Fruit fly (Drosophila melanogaster) whole organism, embryonic: Measurements from ENCODE around the gene CG33721.

Experiments used
- Antp ChIP-seq: fragments of 200-800 bp; sonication (Bioruptor generic); optimal IDR thresholded peaks from 3 replicates; lab custom pipeline; 2016; ENCODE audit warnings: missing biosample characterization, missing genetic modification characterization
- BtbVII ChIP-seq: fragments of 200-800 bp; sonication (Bioruptor generic); optimal IDR thresholded peaks from 3 replicates; lab custom pipeline; 2017; ENCODE audit warnings: missing biosample characterization, mild to moderate bottlenecking, missing genetic modification characterization
- CG10321 ChIP-seq: fragments of 200-800 bp; sonication (Bioruptor generic); IDR thresholded peaks from 2 replicates; pipeline ENCODE4 v1.3.6; 2022; ENCODE audit warnings: missing biosample characterization, missing genetic modification characterization
- CG10565 ChIP-seq: fragments of 200-800 bp; sonication (Bioruptor generic); optimal IDR thresholded peaks from 3 replicates; lab custom pipeline; 2016; ENCODE audit warnings: missing biosample characterization, mild to moderate bottlenecking, missing genetic modification characterization
- CG10959 ChIP-seq: fragments of 200-800 bp; sonication (Bioruptor generic); IDR thresholded peaks from 2 replicates; pipeline ENCODE4 v1.3.6; 2022; ENCODE audit warnings: missing biosample characterization, missing genetic modification characterization
- CG10979 ChIP-seq: fragments of 200-800 bp; sonication (Bioruptor generic); optimal IDR thresholded peaks from 2 replicates; lab custom pipeline; 2018; ENCODE audit warnings: missing biosample characterization, mild to moderate bottlenecking, missing genetic modification characterization, moderate library complexity
- CG11696 ChIP-seq: fragments of 200-800 bp; sonication (Bioruptor generic); IDR thresholded peaks from 2 replicates; pipeline ENCODE4 v1.3.6; 2022; ENCODE audit warnings: missing biosample characterization, missing genetic modification characterization
- CG12219 ChIP-seq: fragments of 200-800 bp; sonication (Bioruptor generic); optimal IDR thresholded peaks from 3 replicates; lab custom pipeline; 2018; ENCODE audit warnings: missing biosample characterization, mild to moderate bottlenecking, missing genetic modification characterization
- CG13287 ChIP-seq: fragments of 200-800 bp; sonication (Bioruptor generic); IDR thresholded peaks from 2 replicates; pipeline ENCODE4 v1.3.6; 2022; ENCODE audit warnings: missing biosample characterization, missing genetic modification characterization; ENCODE audit not compliant: partially characterized antibody
- CG14860 ChIP-seq: fragments of 200-800 bp; sonication (Bioruptor generic); IDR thresholded peaks from 3 replicates; pipeline ENCODE4 v1.3.6; 2022; ENCODE audit warnings: missing biosample characterization, missing genetic modification characterization; ENCODE audit not compliant: partially characterized antibody
- CG15479 ChIP-seq: fragments of 200-800 bp; sonication (Bioruptor generic); optimal IDR thresholded peaks from 3 replicates; lab custom pipeline; 2019; ENCODE audit warnings: missing biosample characterization, mild to moderate bottlenecking, missing genetic modification characterization, moderate library complexity
- CG16779 ChIP-seq: fragments of 200-800 bp; sonication (Bioruptor generic); IDR thresholded peaks from 2 replicates; pipeline ENCODE4 v1.3.6; 2022; ENCODE audit warnings: missing biosample characterization, missing genetic modification characterization
- CG17385 ChIP-seq: fragments of 200-800 bp; sonication (Bioruptor generic); optimal IDR thresholded peaks from 3 replicates; lab custom pipeline; 2018; ENCODE audit warnings: missing biosample characterization, mild to moderate bottlenecking, missing genetic modification characterization
- CG17912 ChIP-seq: fragments of 200-800 bp; sonication (Bioruptor generic); optimal IDR thresholded peaks from 2 replicates; lab custom pipeline; 2018; ENCODE audit warnings: missing biosample characterization, mild to moderate bottlenecking, missing genetic modification characterization
- CG1832 ChIP-seq: fragments of 200-800 bp; sonication (Bioruptor generic); optimal IDR thresholded peaks from 2 replicates; lab custom pipeline; 2017; ENCODE audit warnings: missing biosample characterization, mild to moderate bottlenecking, missing genetic modification characterization, inconsistent platforms
- CG2202 ChIP-seq: fragments of 200-800 bp; sonication (Bioruptor generic); optimal IDR thresholded peaks from 2 replicates; lab custom pipeline; 2018; ENCODE audit warnings: missing biosample characterization, mild to moderate bottlenecking, missing genetic modification characterization
- CG3726 ChIP-seq: fragments of 200-800 bp; sonication (Bioruptor generic); IDR thresholded peaks from 3 replicates; pipeline ENCODE4, ENCODE4 v1.3.6; 2022; ENCODE audit warnings: missing biosample characterization, missing genetic modification characterization
- CG4360 ChIP-seq: fragments of 200-800 bp; sonication (Bioruptor generic); IDR thresholded peaks from 2 replicates; pipeline ENCODE4 v1.3.6; 2022; ENCODE audit warnings: missing biosample characterization, missing genetic modification characterization
- CG5245 ChIP-seq: fragments of 200-800 bp; sonication (Bioruptor generic); optimal IDR thresholded peaks from 3 replicates; lab custom pipeline; 2016; ENCODE audit warnings: missing biosample characterization, missing genetic modification characterization
- CG7963 ChIP-seq: fragments of 200-800 bp; sonication (Bioruptor generic); IDR thresholded peaks from 3 replicates; pipeline ENCODE4 v1.3.6; 2022; ENCODE audit warnings: missing biosample characterization, missing genetic modification characterization; ENCODE audit not compliant: partially characterized antibody
- CG8359 ChIP-seq: fragments of 200-800 bp; sonication (Bioruptor generic); optimal IDR thresholded peaks from 2 replicates; lab custom pipeline; 2017; ENCODE audit warnings: missing biosample characterization, mild to moderate bottlenecking, missing genetic modification characterization, borderline replicate concordance
- CG8388 ChIP-seq: fragments of 200-800 bp; sonication (Bioruptor generic); optimal IDR thresholded peaks from 2 replicates; lab custom pipeline; 2019; ENCODE audit warnings: missing biosample characterization, mild to moderate bottlenecking, missing genetic modification characterization, moderate library complexity
- CG9727 ChIP-seq: fragments of 200-800 bp; sonication (Bioruptor generic); optimal IDR thresholded peaks from 3 replicates; lab custom pipeline; 2017; ENCODE audit warnings: missing biosample characterization, mild to moderate bottlenecking, missing genetic modification characterization
- CG9817 ChIP-seq: fragments of 200-800 bp; sonication (Bioruptor generic); optimal IDR thresholded peaks from 2 replicates; lab custom pipeline; 2018; ENCODE audit warnings: missing biosample characterization, mild to moderate bottlenecking, missing genetic modification characterization, moderate library complexity
- GATAe ChIP-seq: fragments of 200-800 bp; sonication (Bioruptor generic); conservative IDR thresholded peaks from 2 replicates; pipeline ENCODE4 v1.3.6; 2022; ENCODE audit warnings: missing biosample characterization, missing genetic modification characterization
- NFAT ChIP-seq: fragments of 200-800 bp; sonication (Bioruptor generic); IDR thresholded peaks from 2 replicates; pipeline ENCODE4 v1.3.6; 2022; ENCODE audit warnings: missing biosample characterization, missing genetic modification characterization
- Nf-YC ChIP-seq: fragments of 200-800 bp; optimal IDR thresholded peaks from 3 replicates; lab custom pipeline; 2019; ENCODE audit warnings: missing biosample characterization, mild to moderate bottlenecking, missing genetic modification characterization, moderate library complexity
- Oli ChIP-seq: fragments of 200-800 bp; sonication (Bioruptor generic); optimal IDR thresholded peaks from 2 replicates; lab custom pipeline; 2018; ENCODE audit warnings: missing biosample characterization, mild to moderate bottlenecking, missing genetic modification characterization, moderate library complexity
- Poxn ChIP-seq: fragments of 200-800 bp; sonication (Bioruptor generic); IDR thresholded peaks from 2 replicates; pipeline ENCODE4 v1.3.6; 2022; ENCODE audit warnings: missing biosample characterization, missing genetic modification characterization
- Side ChIP-seq: fragments of 200-800 bp; sonication (Bioruptor generic); optimal IDR thresholded peaks from 2 replicates; lab custom pipeline; 2016; ENCODE audit warnings: missing biosample characterization, missing genetic modification characterization
- ara ChIP-seq: fragments of 200-800 bp; sonication (Bioruptor generic); IDR thresholded peaks from 2 replicates; pipeline ENCODE4 v1.3.6; 2022; ENCODE audit warnings: missing biosample characterization, missing genetic modification characterization
- br ChIP-seq: fragments of >200 bp; optimal IDR thresholded peaks from 2 replicates; lab custom pipeline; 2017
- chif ChIP-seq, 2 experiments: fragments of 200-800 bp; sonication (Bioruptor generic); optimal IDR thresholded peaks; 3 replicates each; lab custom pipeline; 2016; ENCODE audit warnings: missing biosample characterization in 2 of 2, missing genetic modification characterization in 2 of 2
- dimm ChIP-seq: fragments of 200-800 bp; sonication (Bioruptor generic); IDR thresholded peaks from 2 replicates; pipeline ENCODE4 v1.3.6; 2022; ENCODE audit warnings: missing biosample characterization, missing genetic modification characterization
- fd102C ChIP-seq: fragments of 200-800 bp; sonication (Bioruptor generic); optimal IDR thresholded peaks from 2 replicates; lab custom pipeline; 2018; ENCODE audit warnings: missing biosample characterization, mild to moderate bottlenecking, missing genetic modification characterization, moderate library complexity
- fd64A ChIP-seq: fragments of 200-800 bp; sonication (Bioruptor generic); optimal IDR thresholded peaks from 3 replicates; lab custom pipeline; 2018; ENCODE audit warnings: missing biosample characterization, mild to moderate bottlenecking, missing genetic modification characterization
- fd96Cb ChIP-seq: fragments of 200-800 bp; sonication (Bioruptor generic); optimal IDR thresholded peaks from 2 replicates; lab custom pipeline; 2018; ENCODE audit warnings: missing biosample characterization, mild to moderate bottlenecking, missing genetic modification characterization, moderate library complexity
- gsb-n ChIP-seq: fragments of 200-800 bp; sonication (Bioruptor generic); optimal IDR thresholded peaks from 3 replicates; lab custom pipeline; 2018; ENCODE audit warnings: missing biosample characterization, mild to moderate bottlenecking, missing genetic modification characterization
- hbn ChIP-seq: fragments of 200-800 bp; sonication (Bioruptor generic); IDR thresholded peaks from 2 replicates; pipeline ENCODE4 v1.3.6; 2022; ENCODE audit warnings: missing biosample characterization, missing genetic modification characterization; ENCODE audit not compliant: partially characterized antibody
- jumu ChIP-seq: fragments of 200-800 bp; sonication (Bioruptor generic); optimal IDR thresholded peaks from 3 replicates; lab custom pipeline; 2016; ENCODE audit warnings: missing biosample characterization, missing genetic modification characterization
- kni ChIP-seq: fragments of 200-800 bp; sonication (Bioruptor generic); optimal IDR thresholded peaks from 3 replicates; lab custom pipeline; 2017; ENCODE audit warnings: mild to moderate bottlenecking, missing biosample characterization, missing genetic modification reagents, missing genetic modification characterization
- lilli ChIP-seq: fragments of 200-800 bp; sonication (Bioruptor generic); optimal IDR thresholded peaks from 3 replicates; lab custom pipeline; 2016; ENCODE audit warnings: missing biosample characterization, missing genetic modification characterization
- nmo ChIP-seq: fragments of 200-800 bp; sonication (Bioruptor generic); optimal IDR thresholded peaks from 2 replicates; lab custom pipeline; 2018; ENCODE audit warnings: missing biosample characterization, mild to moderate bottlenecking, missing genetic modification characterization, moderate library complexity
- otp ChIP-seq: fragments of 200-800 bp; sonication (Bioruptor generic); IDR thresholded peaks from 3 replicates; pipeline ENCODE4, ENCODE4 v1.3.6; 2022; ENCODE audit warnings: missing biosample characterization, missing genetic modification characterization
- p53 ChIP-seq: fragments of 200-800 bp; sonication (Bioruptor generic); optimal IDR thresholded peaks from 2 replicates; lab custom pipeline; 2016; ENCODE audit warnings: missing biosample characterization, missing genetic modification characterization
- seq ChIP-seq: fragments of 200-800 bp; sonication (Bioruptor generic); IDR thresholded peaks from 2 replicates; pipeline ENCODE4 v1.3.6; 2022; ENCODE audit warnings: missing biosample characterization, missing genetic modification characterization
- slbo ChIP-seq: fragments of 200-800 bp; sonication (Bioruptor generic); IDR thresholded peaks from 2 replicates; pipeline ENCODE4 v1.3.6; 2022; ENCODE audit warnings: missing biosample characterization, missing genetic modification characterization
- tna ChIP-seq: fragments of 200-800 bp; sonication (Bioruptor generic); IDR thresholded peaks from 2 replicates; pipeline ENCODE4 v1.3.6; 2022; ENCODE audit warnings: missing biosample characterization, missing genetic modification characterization; ENCODE audit not compliant: partially characterized antibody
- zfh2 ChIP-seq: fragments of 200-800 bp; sonication (Bioruptor generic); optimal IDR thresholded peaks from 2 replicates; lab custom pipeline; 2016; ENCODE audit warnings: missing biosample characterization, missing genetic modification characterization

The CG33721 gene

dm6 chr3R:22362218-22362907, 31.5 kb downstream of the CG33721 start, which contains the start of the genes JMJD6, CG7071 and Muted (continued):
- TF ChIP-seq jumu (GFP tag; lab: Kevin White, UChicago) (peak; percentile 88), CG8388 (GFP tag; lab: Kevin White, UChicago) (peak; percentile 87), zfh2 (peak; percentile 95), chif (GFP tag; optimal IDR thresholded peaks at IDR 0.05; lab: Kevin White, UChicago) (peak; percentile 82 to 92), CG2202 (tag; lab: Kevin White, UChicago) (peak; percentile 84), Antp (GFP tag; lab: Kevin White, UChicago) (peak; percentile 73), CG15479 (GFP tag; lab: Kevin White, UChicago) (no peak), CG9817 (peak; percentile 95), BtbVII (GFP tag; lab: Kevin White, UChicago) (peak; percentile 85), gsb-n (tag; lab: Kevin White, UChicago) (peak; percentile 73), CG9727 (GFP tag; lab: Kevin White, UChicago) (peak; percentile 89), NFAT (GFP tag; lab: Robert Waterston, UW) (peak; percentile 89), CG3726 (GFP tag; lab: Robert Waterston, UW) (peak; percentile 84; the same call in 2 of the 3 replicates), kni (GFP tag; lab: Kevin White, UChicago) (peak; percentile 84), CG17385 (GFP tag; lab: Kevin White, UChicago) (peak; percentile 84), CG16779 (GFP tag; lab: Robert Waterston, UW) (peak; percentile 79), nmo (GFP tag; lab: Kevin White, UChicago) (peak; percentile 88), p53 (GFP tag; lab: Kevin White, UChicago) (peak; percentile 19), dimm (GFP tag; lab: Robert Waterston, UW) (peak; percentile 64; the same call in 1 of the 2 replicates), fd64A (GFP tag; lab: Kevin White, UChicago) (peak; percentile 26), fd102C (GFP tag; lab: Kevin White, UChicago) (peak; percentile 45), CG10321 (GFP tag; lab: Robert Waterston, UW) (peak; percentile 40; the same call in 1 of the 2 replicates), tna (GFP tag; lab: Robert Waterston, UW) (peak; percentile 42; the same call in 1 of the 2 replicates), slbo (peak; percentile 97), lilli (GFP tag; lab: Kevin White, UChicago) (peak; percentile 97), seq (GFP tag; lab: Robert Waterston, UW) (peak; percentile 93), CG1832 (GFP tag; lab: Kevin White, UChicago) (no peak), hbn (GFP tag; lab: Robert Waterston, UW) (peak; percentile 92), CG10565 (GFP tag; lab: Kevin White, UChicago) (peak; percentile 55), otp (GFP tag; lab: Robert Waterston, UW) (peak; percentile 85; the same call in 2 of the 3 replicates), CG13287 (peak; percentile 94), CG14860 (GFP tag; lab: Robert Waterston, UW) (peak; percentile 58; the same call in 1 of the 3 replicates), CG12219 (GFP tag; lab: Kevin White, UChicago) (peak; percentile 71), Oli (tag; lab: Kevin White, UChicago) (peak; percentile 82), ara (peak; percentile 86), CG17912 (GFP tag; lab: Kevin White, UChicago) (peak; percentile 88), CG4360 (GFP tag; lab: Robert Waterston, UW) (peak; percentile 55; the same call in 1 of the 2 replicates), CG8359 (peak; percentile 44), GATAe (GFP tag; lab: Robert Waterston, UW) (peak; percentile 85), Poxn (GFP tag; lab: Robert Waterston, UW) (peak; percentile 76), fd96Cb (tag; lab: Kevin White, UChicago) (peak; percentile 79), Side (GFP tag; lab: Kevin White, UChicago) (peak; percentile 79), CG5245 (peak; percentile 84), br (no peak), Nf-YC (tag; lab: Kevin White, UChicago) (peak; percentile 78), CG7963 (GFP tag; lab: Robert Waterston, UW) (0 out of 3 replicates have a peak, but pooled peaks have one; percentile 4), CG10959 (GFP tag; lab: Robert Waterston, UW) (peak; percentile 95), CG11696 (GFP tag; lab: Robert Waterston, UW) (peak; percentile 75), CG10979 (tag; lab: Kevin White, UChicago) (peak; percentile 84)
